Worm (Caenorhabditis elegans): ENCODE results near the gene rpl-3.

rpl-3 gene

DNA sequence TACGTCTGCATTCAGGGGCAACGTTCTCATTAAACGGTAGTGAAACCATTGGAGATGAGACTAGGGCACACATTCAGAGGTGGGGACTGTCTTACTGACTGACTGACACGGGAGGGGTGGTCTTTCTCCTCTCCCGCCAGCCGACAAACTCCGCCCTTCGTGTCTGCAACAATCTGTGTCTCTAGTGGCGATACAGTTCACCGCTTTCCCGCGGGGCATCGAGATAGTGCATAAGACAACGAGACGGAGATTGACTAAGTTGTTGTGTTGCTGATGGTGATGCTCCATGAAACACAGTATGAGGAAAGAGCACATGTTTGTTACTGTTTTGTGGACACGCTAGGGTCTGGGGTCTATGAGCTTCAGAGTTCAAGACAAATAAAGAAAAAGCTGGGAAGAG, 5.8 kb downstream of the rpl-3 start (continued):
- TF ChIP-seq tag-97 (GFP tag; IDR thresholded peaks at IDR 0.05) (no peak), daf-16 (GFP tag; optimal IDR thresholded peaks at IDR 0.05) (no peak), daf-16 (tag; optimal IDR thresholded peaks at IDR 0.05) (peak; percentile 71), hif-1 (tag; optimal IDR thresholded peaks at IDR 0.05) (peak in 1 of 2 experiments; percentile 61), snpc-4 (tag; optimal IDR thresholded peaks at IDR 0.05) (no peak), duxl-1 (tag; optimal IDR thresholded peaks at IDR 0.05; ENCODE audit: poor library complexity) (no peak), F49E8.2 (tag; optimal IDR thresholded peaks at IDR 0.05; ENCODE audit: borderline replicate concordance) (no peak), spr-1 (tag; optimal IDR thresholded peaks at IDR 0.05) (no peak), madf-5 (GFP tag; IDR thresholded peaks at IDR 0.05) (no peak)

DNA sequence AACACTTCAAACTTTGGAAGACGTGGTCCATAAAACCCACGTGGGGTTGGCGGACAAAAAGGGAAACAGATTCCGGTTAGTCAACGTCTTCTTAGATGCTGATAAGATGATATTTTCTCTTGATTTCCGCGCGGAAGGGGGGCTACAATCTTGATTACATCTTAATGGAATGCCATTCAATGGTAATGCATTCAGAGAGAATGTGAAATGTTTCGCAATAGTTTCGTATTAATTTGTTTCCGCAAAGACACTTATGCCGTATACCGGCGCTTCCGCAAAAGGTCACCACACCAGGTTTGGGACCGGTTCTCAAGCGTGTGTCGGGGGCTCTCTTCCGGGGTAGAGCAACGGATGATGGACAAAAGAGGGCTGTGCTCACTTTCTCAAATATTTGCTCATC, 6.8 kb downstream of the rpl-3 start:
- TF ChIP-seq nhr-111 (GFP tag; optimal IDR thresholded peaks at IDR 0.05) (no peak), attf-4 (tag; optimal IDR thresholded peaks at IDR 0.05) (no peak), zip-2 (tag; optimal IDR thresholded peaks at IDR 0.05) (peak; percentile 31), T26A8.4 (GFP tag; IDR thresholded peaks at IDR 0.05) (no peak), dmd-6 (GFP tag; IDR thresholded peaks at IDR 0.05) (no peak), mxl-3 (GFP tag; optimal IDR thresholded peaks at IDR 0.05) (peak; percentile 38), mdl-1 (tag; optimal IDR thresholded peaks at IDR 0.05) (peak in 1 of 2 experiments; percentile 11), dmd-9 (GFP tag; IDR thresholded peaks at IDR 0.05) (no peak), unc-62 (GFP tag; optimal IDR thresholded peaks at IDR 0.05 in 1 of 2) (peak in 1 of 2 experiments; percentile 41), unc-62 (tag; optimal IDR thresholded peaks at IDR 0.05) (no peak)

DNA sequence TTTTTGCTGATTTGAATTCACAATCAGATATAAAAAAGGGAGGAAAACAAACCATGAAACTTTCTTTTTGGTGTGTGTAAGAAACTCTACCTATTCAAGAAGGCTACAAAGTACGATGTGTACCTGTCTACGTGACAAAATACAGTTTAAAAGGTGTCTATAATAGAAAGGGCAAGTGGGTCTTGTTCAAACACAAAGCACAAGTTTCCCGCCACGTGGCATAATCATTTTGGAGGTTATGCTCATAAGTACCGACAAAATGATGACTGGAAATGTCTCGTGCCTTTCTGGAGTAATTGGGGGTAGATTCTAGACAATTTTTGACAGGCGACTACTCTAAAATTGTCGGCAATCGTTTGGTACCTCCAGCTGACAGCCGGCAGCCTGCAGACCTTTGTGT, 7.2 kb downstream of the rpl-3 start:
- TF ChIP-seq F10B5.3 (tag; optimal IDR thresholded peaks at IDR 0.05) (no peak), nhr-28 (tag; optimal IDR thresholded peaks at IDR 0.05) (peak; percentile 67), dmd-6 (GFP tag; IDR thresholded peaks at IDR 0.05) (peak; percentile 74), hif-1 (tag; optimal IDR thresholded peaks at IDR 0.05) (peak in 1 of 2 experiments; percentile 93), hlh-30 (tag; optimal IDR thresholded peaks at IDR 0.05; ENCODE audit: insufficient read depth) (peak; percentile 30), hlh-11 (tag; optimal IDR thresholded peaks at IDR 0.05) (peak; percentile 35), nhr-25 (tag; optimal IDR thresholded peaks at IDR 0.05; ENCODE audit: borderline replicate concordance, insufficient read depth) (no peak), daf-16 (GFP tag; optimal IDR thresholded peaks at IDR 0.05) (no peak), daf-16 (tag; optimal IDR thresholded peaks at IDR 0.05) (peak; percentile 17), F37D6.2 (tag; optimal IDR thresholded peaks at IDR 0.05) (no peak), zfp-3 (GFP tag; conservative IDR thresholded peaks at IDR 0.05) (0 out of 2 replicates have a peak, but pooled peaks have one; percentile 14), nhr-48 (tag; optimal IDR thresholded peaks at IDR 0.05) (no peak), arid-1 (GFP tag; conservative IDR thresholded peaks at IDR 0.05) (no peak), dve-1 (tag; optimal IDR thresholded peaks at IDR 0.05; ENCODE audit: insufficient read depth) (peak; percentile 47), madf-5 (GFP tag; IDR thresholded peaks at IDR 0.05) (no peak; a peak in 1 of 4 replicates), nhr-6 (tag; optimal IDR thresholded peaks at IDR 0.05) (no peak)

DNA sequence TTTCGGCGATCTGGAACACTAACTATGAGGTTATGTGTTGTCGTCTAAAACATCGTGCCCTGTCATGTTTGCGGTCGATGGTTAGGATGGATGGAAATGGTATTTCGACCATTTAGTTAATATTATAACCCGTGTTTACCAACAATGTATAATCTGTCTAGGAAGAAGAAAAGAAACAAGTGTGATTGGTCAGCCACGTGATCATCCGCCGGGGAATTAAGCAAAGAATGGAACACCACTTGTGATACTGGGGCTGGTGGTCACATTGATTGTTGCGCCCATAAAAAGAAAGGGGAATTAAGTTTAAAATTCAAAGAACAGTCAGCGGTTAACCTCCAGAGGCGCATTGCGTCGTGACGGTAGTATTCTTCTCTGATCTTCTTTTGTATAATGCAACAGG, 8.0 kb downstream of the rpl-3 start:
- TF ChIP-seq mep-1 (tag; optimal IDR thresholded peaks at IDR 0.05) (peak; percentile 67), hlh-11 (tag; optimal IDR thresholded peaks at IDR 0.05) (peak; percentile 74), daf-16 (GFP tag; optimal IDR thresholded peaks at IDR 0.05) (no peak), daf-16 (tag; optimal IDR thresholded peaks at IDR 0.05) (peak; percentile 60), cey-2 (tag; optimal IDR thresholded peaks at IDR 0.05; ENCODE audit: borderline replicate concordance, insufficient read depth) (peak; percentile 45), F26F4.8 (GFP tag; conservative IDR thresholded peaks at IDR 0.05) (no peak), sdz-12 (GFP tag; optimal IDR thresholded peaks at IDR 0.05) (no peak), lsy-2 (tag; optimal IDR thresholded peaks at IDR 0.05) (peak in 1 of 2 experiments; percentile 42), snpc-1.2 (GFP tag; IDR thresholded peaks at IDR 0.05) (no peak), lin-13 (GFP tag; optimal IDR thresholded peaks at IDR 0.05) (peak; percentile 19), dpl-1 (GFP tag; optimal IDR thresholded peaks at IDR 0.05) (peak; percentile 1), dve-1 (tag; optimal IDR thresholded peaks at IDR 0.05; ENCODE audit: insufficient read depth) (peak; percentile 81), mxl-3 (GFP tag; optimal IDR thresholded peaks at IDR 0.05) (peak; percentile 33), lin-39 (tag; optimal IDR thresholded peaks at IDR 0.05) (no peak), arid-1 (GFP tag; conservative IDR thresholded peaks at IDR 0.05) (no peak), mdt-29 (GFP tag; IDR thresholded peaks at IDR 0.05) (peak; percentile 45; the same call in 1 of the 2 replicates), dmd-6 (GFP tag; IDR thresholded peaks at IDR 0.05) (peak; percentile 42), nhr-28 (tag; optimal IDR thresholded peaks at IDR 0.05) (peak; percentile 72), mdl-1 (tag; optimal IDR thresholded peaks at IDR 0.05) (peak in 1 of 2 experiments; percentile 6), hlh-30 (tag; optimal IDR thresholded peaks at IDR 0.05; ENCODE audit: insufficient read depth) (peak; percentile 92), ceh-20 (GFP tag; IDR thresholded peaks at IDR 0.05) (0 out of 2 replicates have a peak, but pooled peaks have one; percentile 27), unc-62 (GFP tag; optimal IDR thresholded peaks at IDR 0.05 in 1 of 2) (peak in 1 of 2 experiments; percentile 57), unc-62 (tag; optimal IDR thresholded peaks at IDR 0.05) (no peak), ces-1 (GFP tag; optimal IDR thresholded peaks at IDR 0.05) (no peak)
